Worm (Caenorhabditis elegans) whole organism, L4 larva: Measurements from ENCODE around the gene T11G6.3.

Experiments
- F26F4.8 ChIP-seq: fragments of 200-800 bp; sonication (Bioruptor generic); conservative IDR thresholded peaks from 2 replicates; pipeline ENCODE4 v1.3.6; 2022; ENCODE audit warnings: missing genetic modification characterization, missing compliant biosample characterization
- Y105C5A.15 ChIP-seq: fragments of 200-800 bp; sonication (Bioruptor generic); IDR thresholded peaks from 2 replicates; pipeline ENCODE4 v1.3.6; 2022; ENCODE audit warnings: missing genetic modification characterization, missing compliant biosample characterization
- ama-1 ChIP-seq: fragments of 150-350 bp; optimal IDR thresholded peaks from 2 replicates; lab custom pipeline; 2014; ENCODE audit warnings: inconsistent platforms, mixed read lengths
- arid-1 ChIP-seq: fragments of 200-800 bp; sonication (Bioruptor generic); conservative IDR thresholded peaks from 2 replicates; pipeline ENCODE4 v1.3.6; 2022; ENCODE audit warnings: missing genetic modification reagents, missing genetic modification characterization, missing compliant biosample characterization
- hlh-30 ChIP-seq: sonication (generic microtip); optimal IDR thresholded peaks from 2 replicates; lab custom pipeline; 2017; ENCODE audit warnings: antibody characterized with exemption, mild to moderate bottlenecking, missing genetic modification characterization, missing compliant biosample characterization; ENCODE audit not compliant: insufficient read depth
- jun-1 ChIP-seq: fragments of 150-350 bp; optimal IDR thresholded peaks from 2 replicates; lab custom pipeline; 2014; ENCODE audit warnings: missing biosample characterization, missing genetic modification reagents, missing genetic modification characterization
- nhr-237 ChIP-seq: sonication (generic microtip); optimal IDR thresholded peaks from 2 replicates; lab custom pipeline; 2017; ENCODE audit warnings: missing biosample characterization, missing genetic modification characterization
- pqm-1 ChIP-seq: sonication (generic microtip); optimal IDR thresholded peaks from 2 replicates; lab custom pipeline; 2017; ENCODE audit warnings: missing biosample characterization, missing genetic modification characterization
- skn-1 ChIP-seq: fragments of 150-350 bp; optimal IDR thresholded peaks from 2 replicates; lab custom pipeline; 2014; ENCODE audit warnings: missing biosample characterization, missing genetic modification characterization
- unc-39 ChIP-seq: sonication (generic microtip); optimal IDR thresholded peaks from 2 replicates; lab custom pipeline; 2017; ENCODE audit warnings: missing biosample characterization, missing genetic modification characterization
- ztf-11 ChIP-seq: fragments of 150-350 bp; optimal IDR thresholded peaks from 2 replicates; lab custom pipeline; 2014; ENCODE audit warnings: missing biosample characterization, missing genetic modification characterization

- TF ChIP-seq nhr-237 (tag; lab: Kevin White, UChicago) (no peak), Y105C5A.15 (GFP tag; lab: Robert Waterston, UW) (no peak), unc-39 (tag; lab: Kevin White, UChicago) (no peak), ztf-11 (tag; lab: Kevin White, UChicago) (no peak), hlh-30 (tag; lab: Kevin White, UChicago) (no peak), jun-1 (tag; lab: Kevin White, UChicago) (no peak), skn-1 (tag; lab: Kevin White, UChicago) (no peak), arid-1 (GFP tag; lab: Robert Waterston, UW) (no peak), F26F4.8 (GFP tag; lab: Robert Waterston, UW) (no peak), pqm-1 (tag; lab: Kevin White, UChicago) (no peak), ama-1 (lab: Kevin White, UChicago) (no peak)
These were observed 45.0 kb upstream of the T11G6.3 start, which contains the start of gene srlf-30 for ce11 chrIV:10900083-10900482.
